Fruit fly (Drosophila melanogaster): ENCODE measurements around the gene Der-1.

Gene Der-1

DNA sequence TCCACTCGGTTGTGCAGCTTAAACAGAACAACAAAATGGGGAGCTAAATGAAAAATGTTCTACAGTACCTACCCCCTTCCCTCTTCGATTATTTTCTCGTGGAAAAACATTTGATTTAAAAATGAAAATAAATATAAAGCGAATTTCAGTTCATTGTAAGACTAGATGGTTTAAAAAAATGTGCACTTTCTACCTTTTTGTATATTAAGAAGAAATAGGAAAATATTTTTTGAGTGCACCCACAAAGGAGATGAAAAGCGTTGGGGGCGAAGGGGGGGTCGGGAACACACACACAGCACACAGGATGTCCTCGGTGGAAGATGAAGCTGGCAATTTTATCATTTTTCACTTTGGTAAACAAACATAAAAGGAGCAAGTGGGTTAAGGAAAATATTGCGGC lies 49.1 kb downstream of the Der-1 start:
- no peak for TF ChIP-seq CG6791 (GFP tag; IDR thresholded peaks at IDR 0.05; ENCODE audit: partially characterized antibody)
- no peak for TF ChIP-seq Doc2 (GFP tag; IDR thresholded peaks at IDR 0.05)

Data from whole organism, embryonic.